Worm (Caenorhabditis elegans) whole organism, L2 larva: ENCODE data around the gene R160.10.

Source experiments
- R02D3.7 ChIP-seq: fragments of 150-350 bp; optimal IDR thresholded peaks from 2 replicates; lab custom pipeline; 2014; ENCODE audit warnings: missing biosample characterization, missing genetic modification characterization
- ama-1 ChIP-seq: fragments of 150-350 bp; optimal IDR thresholded peaks from 2 replicates; lab custom pipeline; 2018; ENCODE audit warnings: inconsistent platforms
- elt-1 ChIP-seq: fragments of 150-350 bp; optimal IDR thresholded peaks from 2 replicates; lab custom pipeline; 2014; ENCODE audit warnings: missing biosample characterization, missing genetic modification characterization
- fos-1 ChIP-seq: fragments of 150-350 bp; optimal IDR thresholded peaks from 2 replicates; lab custom pipeline; 2014; ENCODE audit warnings: missing biosample characterization, missing genetic modification characterization
- lin-11 ChIP-seq: fragments of 150-350 bp; sonication (generic microtip); optimal IDR thresholded peaks from 2 replicates; lab custom pipeline; 2014; ENCODE audit warnings: missing biosample characterization, missing genetic modification characterization, inconsistent platforms, mixed read lengths
- lin-13 ChIP-seq: fragments of 150-350 bp; optimal IDR thresholded peaks from 2 replicates; lab custom pipeline; 2014; ENCODE audit warnings: missing biosample characterization, missing genetic modification reagents, missing genetic modification characterization
- lin-39 ChIP-seq: fragments of 150-350 bp; optimal IDR thresholded peaks from 2 replicates; lab custom pipeline; 2014; ENCODE audit warnings: missing biosample characterization, missing genetic modification reagents, missing genetic modification characterization
- nhr-11 ChIP-seq: fragments of 150-350 bp; optimal IDR thresholded peaks from 2 replicates; lab custom pipeline; 2014; ENCODE audit warnings: missing biosample characterization, missing genetic modification characterization
- sma-3 ChIP-seq: sonication (generic microtip); optimal IDR thresholded peaks from 2 replicates; lab custom pipeline; 2016; ENCODE audit warnings: missing genetic modification reagents, missing genetic modification characterization, missing compliant biosample characterization
- snpc-4 ChIP-seq: fragments of 150-350 bp; optimal IDR thresholded peaks from 2 replicates; lab custom pipeline; 2014; ENCODE audit warnings: missing biosample characterization, missing genetic modification characterization

ce11 chrX:4404717-4405116 is 37.4 kb upstream of the R160.10 start:
- TF ChIP-seq R02D3.7 (tag; lab: Kevin White, UChicago) (no peak), lin-11 (tag; lab: Kevin White, UChicago) (no peak), elt-1 (tag; lab: Kevin White, UChicago) (no peak), sma-3 (GFP tag; lab: Kevin White, UChicago) (no peak), snpc-4 (tag; lab: Kevin White, UChicago) (no peak), nhr-11 (tag; lab: Kevin White, UChicago) (no peak), lin-13 (GFP tag; lab: Kevin White, UChicago) (no peak), ama-1 (lab: Kevin White, UChicago) (no peak), fos-1 (tag; lab: Kevin White, UChicago) (no peak), lin-39 (tag; lab: Kevin White, UChicago) (no peak)
